Worm (Caenorhabditis elegans) whole organism, L1 larva: ENCODE measurements around the gene F43G6.8.
A peak's percentile ranks its signal among the peaks of the same experiment; 100 is the strongest.

Experiments
- C16A3.4 ChIP-seq: fragments of 150-350 bp; optimal IDR thresholded peaks from 2 replicates; lab custom pipeline; 2014; ENCODE audit warnings: missing biosample characterization, missing genetic modification characterization
- C34B4.2 ChIP-seq: sonication (generic microtip); optimal IDR thresholded peaks from 2 replicates; lab custom pipeline; 2017; ENCODE audit warnings: mild to moderate bottlenecking, missing genetic modification characterization, missing compliant biosample characterization
- F16B12.6 ChIP-seq: fragments of 150-350 bp; optimal IDR thresholded peaks from 2 replicates; lab custom pipeline; 2014; ENCODE audit warnings: missing biosample characterization, missing genetic modification characterization
- aha-1 ChIP-seq: fragments of 150-350 bp; optimal IDR thresholded peaks from 2 replicates; lab custom pipeline; 2014; ENCODE audit warnings: missing biosample characterization, missing genetic modification characterization
- ama-1 ChIP-seq: fragments of 150-350 bp; optimal IDR thresholded peaks from 2 replicates; lab custom pipeline; 2014
- blmp-1 ChIP-seq: fragments of 150-350 bp; optimal IDR thresholded peaks from 2 replicates; lab custom pipeline; 2014; ENCODE audit warnings: missing biosample characterization, missing genetic modification characterization
- ceh-63 ChIP-seq: fragments of 200-800 bp; sonication (Bioruptor generic); optimal IDR thresholded peaks from 2 replicates; lab custom pipeline; 2018; ENCODE audit warnings: mild to moderate bottlenecking, missing genetic modification characterization, missing compliant biosample characterization
- ceh-8 ChIP-seq: fragments of 200-800 bp; sonication (Bioruptor generic); optimal IDR thresholded peaks from 2 replicates; lab custom pipeline; 2018; ENCODE audit warnings: mild to moderate bottlenecking, missing genetic modification characterization, moderate library complexity, missing compliant biosample characterization
- ceh-82 ChIP-seq, 3 experiments: fragments of 150-350 bp in 1 of 3; sonication (generic microtip) in 2 of 3; optimal IDR thresholded peaks; 2 replicates each; lab custom pipeline; 2014 to 2017; ENCODE audit warnings: missing biosample characterization in 3 of 3, missing genetic modification characterization in 3 of 3
- ceh-90 ChIP-seq: sonication (generic microtip); optimal IDR thresholded peaks from 2 replicates; lab custom pipeline; 2016; ENCODE audit warnings: missing genetic modification characterization, missing compliant biosample characterization
- efl-1 ChIP-seq, 4 experiments: fragments of 150-350 bp; optimal IDR thresholded peaks in 3 of 4; peaks in 1 of 4; 1 replicate in 1 of 4; 2 replicates in 3 of 4; lab custom pipeline; 2014; ENCODE audit warnings: missing biosample characterization in 2 of 4, missing genetic modification characterization in 2 of 4, missing genetic modification reagents in 2 of 4
- efl-3 ChIP-seq: fragments of 200-800 bp; sonication (Bioruptor generic); optimal IDR thresholded peaks from 2 replicates; lab custom pipeline; 2018; ENCODE audit warnings: mild to moderate bottlenecking, missing genetic modification characterization, missing compliant biosample characterization
- egl-27 ChIP-seq, 2 experiments: fragments of 150-350 bp in 1 of 2; sonication (generic microtip); optimal IDR thresholded peaks; 3 replicates each; lab custom pipeline; 2017 to 2018; ENCODE audit warnings: missing biosample characterization in 2 of 2, missing genetic modification characterization in 2 of 2, missing genetic modification reagents in 2 of 2
- fkh-4 ChIP-seq: sonication (generic microtip); optimal IDR thresholded peaks from 2 replicates; lab custom pipeline; 2016; ENCODE audit warnings: missing compliant biosample characterization, missing genetic modification characterization, borderline replicate concordance
- fkh-8 ChIP-seq: sonication (generic microtip); optimal IDR thresholded peaks from 2 replicates; lab custom pipeline; 2016; ENCODE audit warnings: mild to moderate bottlenecking, missing genetic modification characterization, missing compliant biosample characterization
- fos-1 ChIP-seq: fragments of 150-350 bp; optimal IDR thresholded peaks from 2 replicates; lab custom pipeline; 2014; ENCODE audit warnings: missing biosample characterization, missing genetic modification characterization
- hlh-17 ChIP-seq: fragments of 200-800 bp; sonication (Bioruptor generic); optimal IDR thresholded peaks from 2 replicates; lab custom pipeline; 2018; ENCODE audit warnings: missing genetic modification characterization, mild to moderate bottlenecking, missing compliant biosample characterization, moderate library complexity, borderline replicate concordance
- irx-1 ChIP-seq: sonication (generic microtip); optimal IDR thresholded peaks from 2 replicates; lab custom pipeline; 2016; ENCODE audit warnings: missing genetic modification characterization, missing compliant biosample characterization
- isw-1 ChIP-seq: fragments of 200-800 bp; sonication (Bioruptor generic); IDR thresholded peaks from 2 replicates; pipeline ENCODE4 v1.3.6; 2022; ENCODE audit warnings: missing genetic modification characterization, missing compliant biosample characterization
- lin-13 ChIP-seq: fragments of 150-350 bp; optimal IDR thresholded peaks from 2 replicates; lab custom pipeline; 2014; ENCODE audit warnings: missing biosample characterization, missing genetic modification reagents, missing genetic modification characterization
- lin-15B ChIP-seq: fragments of 150-350 bp; sonication (generic microtip); optimal IDR thresholded peaks from 3 replicates; lab custom pipeline; 2014; ENCODE audit warnings: missing biosample characterization, missing genetic modification characterization
- mef-2 ChIP-seq: fragments of 150-350 bp; optimal IDR thresholded peaks from 2 replicates; lab custom pipeline; 2014; ENCODE audit warnings: missing biosample characterization, missing genetic modification characterization
- mep-1 ChIP-seq: fragments of 150-350 bp; optimal IDR thresholded peaks from 2 replicates; lab custom pipeline; 2014; ENCODE audit warnings: missing biosample characterization, missing genetic modification characterization
- nhr-11 ChIP-seq: fragments of 150-350 bp; optimal IDR thresholded peaks from 2 replicates; lab custom pipeline; 2014; ENCODE audit warnings: missing biosample characterization, missing genetic modification characterization
- nhr-237 ChIP-seq: fragments of 150-350 bp; optimal IDR thresholded peaks from 2 replicates; lab custom pipeline; 2014; ENCODE audit warnings: missing biosample characterization, missing genetic modification characterization
- nhr-47 ChIP-seq: sonication (generic microtip); optimal IDR thresholded peaks from 2 replicates; lab custom pipeline; 2016; ENCODE audit warnings: mild to moderate bottlenecking, missing genetic modification characterization, moderate library complexity, missing compliant biosample characterization
- nhr-76 ChIP-seq: sonication (generic microtip); optimal IDR thresholded peaks from 2 replicates; lab custom pipeline; 2017; ENCODE audit warnings: missing biosample characterization, missing genetic modification characterization
- nhr-77 ChIP-seq: fragments of 150-350 bp; optimal IDR thresholded peaks from 2 replicates; lab custom pipeline; 2014; ENCODE audit warnings: missing biosample characterization, missing genetic modification characterization
- nhr-85 ChIP-seq: sonication (generic microtip); peaks from one replicate; lab custom pipeline; 2016; ENCODE audit warnings: missing genetic modification characterization, inconsistent platforms, missing compliant biosample characterization
- pax-3 ChIP-seq: fragments of 200-800 bp; sonication (Bioruptor generic); optimal IDR thresholded peaks from 2 replicates; lab custom pipeline; 2018; ENCODE audit warnings: mild to moderate bottlenecking, missing genetic modification characterization, moderate library complexity, missing compliant biosample characterization
- skn-1 ChIP-seq: fragments of 150-350 bp; optimal IDR thresholded peaks from 2 replicates; lab custom pipeline; 2014; ENCODE audit warnings: missing biosample characterization, missing genetic modification characterization
- snpc-4 ChIP-seq: fragments of 150-350 bp; optimal IDR thresholded peaks from 2 replicates; lab custom pipeline; 2014; ENCODE audit warnings: missing biosample characterization, missing genetic modification characterization
- sox-4 ChIP-seq: sonication (generic microtip); optimal IDR thresholded peaks from 2 replicates; lab custom pipeline; 2016; ENCODE audit warnings: missing genetic modification characterization, missing compliant biosample characterization
- tlp-1 ChIP-seq: fragments of 150-350 bp; optimal IDR thresholded peaks from 2 replicates; lab custom pipeline; 2014; ENCODE audit warnings: missing biosample characterization, missing genetic modification characterization
- unc-30 ChIP-seq: sonication (generic microtip); optimal IDR thresholded peaks from 2 replicates; lab custom pipeline; 2017; ENCODE audit warnings: missing biosample characterization, missing genetic modification characterization
- unc-98 ChIP-seq: fragments of 200-800 bp; sonication (Bioruptor generic); IDR thresholded peaks from 2 replicates; pipeline ENCODE4 v1.3.6; 2022; ENCODE audit warnings: missing genetic modification characterization, missing compliant biosample characterization
- vab-15 ChIP-seq: sonication (generic microtip); optimal IDR thresholded peaks from 2 replicates; lab custom pipeline; 2017; ENCODE audit warnings: missing genotype, mild to moderate bottlenecking, missing genetic modification characterization, missing compliant biosample characterization
- zag-1 ChIP-seq: fragments of 150-350 bp; optimal IDR thresholded peaks from 2 replicates; lab custom pipeline; 2014; ENCODE audit warnings: missing biosample characterization, missing genetic modification characterization
- ztf-11 ChIP-seq, 2 experiments: sonication (generic microtip); optimal IDR thresholded peaks; 2 replicates each; lab custom pipeline; 2016 to 2017; ENCODE audit warnings: missing genetic modification characterization in 2 of 2, missing biosample characterization in 1 of 2, missing compliant biosample characterization in 1 of 2

The F43G6.8 gene

ce11 chrII:11829920-11830319, 16.0 kb upstream of the F43G6.8 start, which contains the start of gene pes-5:
TSS of gene pes-5 (minus strand) at chrII:11830020.
- TF ChIP-seq pax-3 (tag; lab: Kevin White, UChicago) (no peak), skn-1 (tag; lab: Kevin White, UChicago) (no peak), fos-1 (tag; lab: Kevin White, UChicago) (no peak), ceh-82 (tag; optimal IDR thresholded peaks at IDR 0.05; lab: Kevin White, UChicago) (no peak), nhr-237 (no peak), snpc-4 (no peak), ceh-90 (no peak), unc-98 (GFP tag; lab: Robert Waterston, UW) (no peak), F16B12.6 (no peak), efl-3 (no peak), isw-1 (no peak), mep-1 (tag; lab: Kevin White, UChicago) (no peak), lin-15B (tag; lab: Kevin White, UChicago) (no peak), egl-27 (tag; optimal IDR thresholded peaks at IDR 0.05; lab: Kevin White, UChicago) (no peak), fkh-4 (tag; lab: Kevin White, UChicago) (no peak), zag-1 (tag; lab: Kevin White, UChicago) (no peak), hlh-17 (GFP tag; lab: Kevin White, UChicago) (no peak), nhr-77 (tag; lab: Kevin White, UChicago) (no peak)
- TF ChIP-seq, all 84 proteins: peak for 0

- no peak for TF ChIP-seq ama-1 (lab: Kevin White, UChicago)
- no peak for TF ChIP-seq efl-1 (optimal IDR thresholded peaks at IDR 0.05; lab: Kevin White, UChicago)
- peak in 1 of 2 experiments; percentile 45 for TF ChIP-seq efl-1 (GFP tag; optimal IDR thresholded peaks at IDR 0.05 in 1 of 2; lab: Kevin White, UChicago)
- no peak for TF ChIP-seq ceh-90
Observed at ce11 chrII:11823566-11824308, 9.8 kb upstream of the F43G6.8 start, which contains the start of gene Y6D1A.1. TSS of gene Y6D1A.1 (minus strand) at chrII:11823616.

- TF ChIP-seq nhr-76 (tag; lab: Kevin White, UChicago) (no peak), C16A3.4 (tag; lab: Kevin White, UChicago) (no peak), nhr-11 (tag; lab: Kevin White, UChicago) (no peak), nhr-85 (tag; lab: Kevin White, UChicago) (peak; percentile 66), ceh-8 (GFP tag; lab: Kevin White, UChicago) (no peak), sox-4 (tag; lab: Kevin White, UChicago) (no peak), unc-30 (tag; lab: Kevin White, UChicago) (no peak), ceh-63 (GFP tag; lab: Kevin White, UChicago) (no peak), isw-1 (no peak), snpc-4 (no peak), vab-15 (no peak), blmp-1 (tag; lab: Kevin White, UChicago) (peak; percentile 17)
Observed at ce11 chrII:11819824-11820223, 5.9 kb upstream of the F43G6.8 start, which contains the start of gene Y6D1A.2. TSS of gene Y6D1A.2 (minus strand) at chrII:11819924.

ce11 chrII:11816475-11816874, 2.6 kb upstream of the F43G6.8 start, which contains the start of gene pap-3:
TSS of gene pap-3 (minus strand) at chrII:11816575.
- TF ChIP-seq irx-1 (tag; lab: Kevin White, UChicago) (no peak), isw-1 (no peak), mef-2 (tag; lab: Kevin White, UChicago) (no peak), unc-98 (GFP tag; lab: Robert Waterston, UW) (no peak), ceh-8 (GFP tag; lab: Kevin White, UChicago) (no peak), nhr-47 (tag; lab: Kevin White, UChicago) (no peak), ceh-63 (GFP tag; lab: Kevin White, UChicago) (no peak), ztf-11 (tag; optimal IDR thresholded peaks at IDR 0.05; lab: Kevin White, UChicago) (no peak), lin-13 (GFP tag; lab: Kevin White, UChicago) (no peak), C34B4.2 (tag; lab: Kevin White, UChicago) (no peak), C16A3.4 (tag; lab: Kevin White, UChicago) (no peak), fkh-8 (tag; lab: Kevin White, UChicago) (no peak), tlp-1 (tag; lab: Kevin White, UChicago) (no peak), aha-1 (tag; lab: Kevin White, UChicago) (no peak)
- TF ChIP-seq, all 84 proteins: peak for 0
